Fruit fly (Drosophila melanogaster) whole organism, embryonic: ENCODE data around the gene CG46439.

Source experiments
- BtbVII ChIP-seq: fragments of 200-800 bp; sonication (Bioruptor generic); optimal IDR thresholded peaks from 3 replicates; lab custom pipeline; 2017; ENCODE audit warnings: missing biosample characterization, mild to moderate bottlenecking, missing genetic modification characterization
- CG10267 ChIP-seq: fragments of 200-800 bp; sonication (Bioruptor generic); optimal IDR thresholded peaks from 2 replicates; lab custom pipeline; 2018; ENCODE audit warnings: missing biosample characterization, mild to moderate bottlenecking, missing genetic modification characterization, moderate library complexity
- CG13894 ChIP-seq: fragments of 200-800 bp; sonication (Bioruptor generic); optimal IDR thresholded peaks from 3 replicates; lab custom pipeline; 2018; ENCODE audit warnings: missing biosample characterization, mild to moderate bottlenecking, missing genetic modification characterization, moderate library complexity
- CG1529 ChIP-seq: fragments of 200-800 bp; sonication (Bioruptor generic); optimal IDR thresholded peaks from 3 replicates; lab custom pipeline; 2018; ENCODE audit warnings: missing biosample characterization, missing genetic modification characterization
- CG16863 ChIP-seq: fragments of 200-800 bp; sonication (Bioruptor generic); optimal IDR thresholded peaks from 3 replicates; lab custom pipeline; 2016; ENCODE audit warnings: missing biosample characterization, missing genetic modification characterization
- CG17328 ChIP-seq: fragments of 200-800 bp; sonication (Bioruptor generic); IDR thresholded peaks from 2 replicates; pipeline ENCODE4 v1.3.6; 2022; ENCODE audit warnings: missing biosample characterization, missing genetic modification characterization
- CG17385 ChIP-seq: fragments of 200-800 bp; sonication (Bioruptor generic); optimal IDR thresholded peaks from 3 replicates; lab custom pipeline; 2018; ENCODE audit warnings: missing biosample characterization, mild to moderate bottlenecking, missing genetic modification characterization
- CG1832 ChIP-seq: fragments of 200-800 bp; sonication (Bioruptor generic); optimal IDR thresholded peaks from 2 replicates; lab custom pipeline; 2017; ENCODE audit warnings: missing biosample characterization, mild to moderate bottlenecking, missing genetic modification characterization, inconsistent platforms
- CG2199 ChIP-seq: fragments of 200-800 bp; sonication (Bioruptor generic); IDR thresholded peaks from 3 replicates; pipeline ENCODE4 v1.3.6; 2022; ENCODE audit warnings: missing biosample characterization, missing genetic modification characterization
- CG2875 ChIP-seq: fragments of 200-800 bp; sonication (Bioruptor generic); optimal IDR thresholded peaks from 2 replicates; lab custom pipeline; 2017; ENCODE audit warnings: missing biosample characterization, mild to moderate bottlenecking, missing genetic modification characterization, missing genetic modification reagents
- CG6791 ChIP-seq: fragments of 200-800 bp; sonication (Bioruptor generic); IDR thresholded peaks from 3 replicates; pipeline ENCODE4 v1.3.6; 2022; ENCODE audit warnings: missing biosample characterization, missing genetic modification characterization; ENCODE audit not compliant: partially characterized antibody
- CG8290 ChIP-seq, 3 experiments: fragments of 200-800 bp; sonication (Bioruptor generic); optimal IDR thresholded peaks; 2 replicates each; lab custom pipeline; 2016 to 2019; ENCODE audit warnings: missing biosample characterization in 3 of 3, missing genetic modification characterization in 3 of 3, mild to moderate bottlenecking in 2 of 3, moderate library complexity in 1 of 3
- D19B ChIP-seq: fragments of 200-800 bp; sonication (Bioruptor generic); optimal IDR thresholded peaks from 2 replicates; lab custom pipeline; 2017; ENCODE audit warnings: missing biosample characterization, mild to moderate bottlenecking, missing genetic modification characterization
- Dbx ChIP-seq: fragments of 200-800 bp; sonication (Bioruptor generic); IDR thresholded peaks from 3 replicates; pipeline ENCODE4 v1.3.6; 2022; ENCODE audit warnings: missing biosample characterization, missing genetic modification characterization
- Deaf1 ChIP-seq: fragments of 200-800 bp; optimal IDR thresholded peaks from 3 replicates; lab custom pipeline; 2019; ENCODE audit warnings: missing biosample characterization, mild to moderate bottlenecking, missing genetic modification characterization, moderate library complexity
- Dref ChIP-seq: fragments of 200-800 bp; sonication (Bioruptor generic); IDR thresholded peaks from 2 replicates; pipeline ENCODE4 v1.3.6; 2022; ENCODE audit warnings: missing biosample characterization, missing genetic modification characterization
- Jarid2 ChIP-seq: fragments of 200-800 bp; sonication (Bioruptor generic); optimal IDR thresholded peaks from 3 replicates; lab custom pipeline; 2017; ENCODE audit warnings: mild to moderate bottlenecking, missing biosample characterization, missing genetic modification reagents, missing genetic modification characterization
- Mad ChIP-seq: fragments of 200-800 bp; sonication (Bioruptor generic); optimal IDR thresholded peaks from 2 replicates; lab custom pipeline; 2016; ENCODE audit warnings: missing biosample characterization, missing genetic modification characterization
- Opbp ChIP-seq: fragments of 200-800 bp; sonication (Bioruptor generic); IDR thresholded peaks from 3 replicates; pipeline ENCODE4 v1.3.6; 2022; ENCODE audit warnings: missing biosample characterization, missing genetic modification characterization; ENCODE audit not compliant: partially characterized antibody
- Rfx ChIP-seq: fragments of 200-800 bp; sonication (Bioruptor generic); IDR thresholded peaks from 2 replicates; pipeline ENCODE4 v1.3.6; 2022; ENCODE audit warnings: missing biosample characterization, missing genetic modification characterization
- Spps ChIP-seq: fragments of 200-800 bp; sonication (Bioruptor generic); optimal IDR thresholded peaks from 2 replicates; lab custom pipeline; 2018; ENCODE audit warnings: missing biosample characterization, mild to moderate bottlenecking, missing genetic modification characterization
- Trl ChIP-seq, 3 experiments: fragments of >200 bp in 2 of 3; fragments of 200-800 bp in 1 of 3; sonication (Bioruptor generic) in 1 of 3; optimal IDR thresholded peaks; 2 replicates in 1 of 3; 3 replicates in 2 of 3; lab custom pipeline; 2016 to 2017; ENCODE audit warnings: missing biosample characterization in 1 of 3, missing genetic modification characterization in 1 of 3
- Vsx1 ChIP-seq: fragments of 200-800 bp; sonication (Bioruptor generic); optimal IDR thresholded peaks from 2 replicates; lab custom pipeline; 2017; ENCODE audit warnings: missing biosample characterization, mild to moderate bottlenecking, missing genetic modification characterization, missing genetic modification reagents
- YL-1 ChIP-seq: fragments of 200-800 bp; sonication (Bioruptor generic); optimal IDR thresholded peaks from 3 replicates; lab custom pipeline; 2017; ENCODE audit warnings: missing biosample characterization, mild to moderate bottlenecking, missing genetic modification characterization
- cad ChIP-seq: fragments of >200 bp; optimal IDR thresholded peaks from 2 replicates; lab custom pipeline; 2017; ENCODE audit warnings: missing biosample characterization, missing genetic modification characterization
- chm ChIP-seq: fragments of 200-800 bp; sonication (Bioruptor generic); IDR thresholded peaks from 2 replicates; pipeline ENCODE4 v1.3.6; 2022; ENCODE audit warnings: missing biosample characterization, missing genetic modification characterization
- ci ChIP-seq: fragments of 200-800 bp; sonication (Bioruptor generic); IDR thresholded peaks from 3 replicates; pipeline ENCODE4 v1.3.6; 2022; ENCODE audit warnings: missing biosample characterization, missing genetic modification characterization
- crol ChIP-seq: fragments of 200-800 bp; sonication (Bioruptor generic); IDR thresholded peaks from 2 replicates; pipeline ENCODE4 v1.3.6; 2022; ENCODE audit warnings: missing biosample characterization, missing genetic modification characterization
- cwo ChIP-seq: fragments of 200-800 bp; sonication (Bioruptor generic); optimal IDR thresholded peaks from 3 replicates; lab custom pipeline; 2017; ENCODE audit warnings: missing biosample characterization, missing genetic modification characterization, mild to moderate bottlenecking, moderate library complexity, missing genetic modification reagents
- kni ChIP-seq: fragments of 200-800 bp; sonication (Bioruptor generic); optimal IDR thresholded peaks from 3 replicates; lab custom pipeline; 2017; ENCODE audit warnings: mild to moderate bottlenecking, missing biosample characterization, missing genetic modification reagents, missing genetic modification characterization
- nerfin-1 ChIP-seq: fragments of 200-800 bp; sonication (Bioruptor generic); optimal IDR thresholded peaks from 3 replicates; lab custom pipeline; 2019; ENCODE audit warnings: missing biosample characterization, mild to moderate bottlenecking, missing genetic modification characterization, moderate library complexity
- onecut ChIP-seq: fragments of 200-800 bp; sonication (Bioruptor generic); IDR thresholded peaks from 2 replicates; pipeline ENCODE4 v1.3.6; 2022; ENCODE audit warnings: missing biosample characterization, missing genetic modification characterization
- pan ChIP-seq, 4 experiments: fragments of >200 bp in 3 of 4; fragments of 200-800 bp in 1 of 4; sonication (Bioruptor generic) in 1 of 4; optimal IDR thresholded peaks in 3 of 4; IDR thresholded peaks in 1 of 4; 2 replicates each; pipeline versions ENCODE4 v1.3.6 to Lab custom; 2017 to 2022; ENCODE audit warnings: missing biosample characterization in 2 of 4, missing genetic modification characterization in 2 of 4, mixed read lengths in 1 of 4
- pfk ChIP-seq: fragments of 200-800 bp; sonication (Bioruptor generic); optimal IDR thresholded peaks from 2 replicates; lab custom pipeline; 2018; ENCODE audit warnings: missing biosample characterization, mild to moderate bottlenecking, missing genetic modification characterization, moderate library complexity
- pros ChIP-seq: fragments of 200-800 bp; sonication (Bioruptor generic); optimal IDR thresholded peaks from 3 replicates; lab custom pipeline; 2019; ENCODE audit warnings: missing biosample characterization, mild to moderate bottlenecking, missing genetic modification characterization, moderate library complexity
- sna ChIP-seq: fragments of 200-800 bp; sonication (Bioruptor generic); IDR thresholded peaks from 2 replicates; pipeline ENCODE4 v1.3.6; 2022; ENCODE audit warnings: missing biosample characterization, missing genetic modification characterization; ENCODE audit not compliant: partially characterized antibody
- unpg ChIP-seq: fragments of 200-800 bp; sonication (Bioruptor generic); optimal IDR thresholded peaks from 3 replicates; lab custom pipeline; 2018; ENCODE audit warnings: missing biosample characterization, mild to moderate bottlenecking, missing genetic modification characterization, moderate library complexity
- yki ChIP-seq: fragments of >200 bp; optimal IDR thresholded peaks from 3 replicates; lab custom pipeline; 2018
- z ChIP-seq: fragments of 200-800 bp; sonication (Bioruptor generic); IDR thresholded peaks from 3 replicates; pipeline ENCODE4 v1.3.6; 2022; ENCODE audit warnings: missing biosample characterization, missing genetic modification characterization

CG46439 gene

DNA sequence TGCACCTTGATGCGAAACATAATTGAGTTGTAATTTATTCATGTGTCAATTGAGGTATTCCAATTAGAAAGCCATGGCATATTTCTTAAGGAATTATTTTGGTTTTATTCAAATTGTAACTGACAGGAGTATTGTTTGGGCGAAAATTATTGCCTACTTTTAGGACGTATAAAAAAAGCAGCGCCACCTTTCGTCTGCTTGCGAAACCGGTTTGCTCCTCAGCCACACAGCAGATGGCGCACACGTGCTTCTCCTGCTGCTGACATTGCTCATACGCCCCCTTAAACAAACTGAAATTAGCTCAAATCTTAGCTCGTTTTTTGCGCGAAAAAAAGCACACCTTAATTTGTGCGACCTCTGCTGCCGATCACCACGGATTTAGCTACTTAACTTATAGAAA, 48.2 kb downstream of the CG46439 start (continued):
- TF ChIP-seq CG17328 = peak; percentile 75
- TF ChIP-seq sna (GFP tag; lab: Robert Waterston, UW) = no peak
- peak; percentile 57 for TF ChIP-seq CG10267 (tag; lab: Kevin White, UChicago)

DNA sequence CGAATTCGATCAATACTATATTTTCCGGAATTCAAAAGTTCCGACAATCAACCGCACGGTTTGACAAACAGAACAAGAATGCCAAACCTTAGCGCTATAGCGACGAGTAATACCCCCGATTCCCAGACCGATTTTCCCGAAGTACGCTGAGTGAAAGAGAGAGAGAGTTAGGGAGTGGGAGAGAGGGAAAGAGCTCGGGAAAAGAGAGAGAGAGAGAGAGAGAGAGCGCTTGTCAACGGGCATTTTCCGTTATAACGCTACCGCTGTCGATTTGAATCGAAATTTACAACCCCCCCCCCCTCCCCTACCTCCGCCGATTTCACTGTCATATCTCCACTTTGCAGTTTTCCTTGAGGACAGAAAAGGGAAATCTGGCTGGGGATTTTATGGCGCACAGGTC, 49.5 kb downstream of the CG46439 start:
- peak; percentile 87 for TF ChIP-seq z (GFP tag; lab: Robert Waterston, UW)
- no peak for TF ChIP-seq Mad (GFP tag; lab: Kevin White, UChicago)
- TF ChIP-seq unpg (GFP tag; lab: Kevin White, UChicago) = no peak
- peak; percentile 29 for TF ChIP-seq cad (GFP tag; lab: Kevin White, UChicago)
- TF ChIP-seq CG17385 (GFP tag; lab: Kevin White, UChicago) = peak; percentile 0
- TF ChIP-seq yki (lab: Kevin White, UChicago) = peak; percentile 68
- TF ChIP-seq CG8290 (GFP tag; optimal IDR thresholded peaks at IDR 0.05; lab: Kevin White, UChicago) = peak; percentile 63
- TF ChIP-seq CG8290 (tag; optimal IDR thresholded peaks at IDR 0.05; lab: Kevin White, UChicago) = peak in 1 of 2 experiments; percentile 63
- TF ChIP-seq Dbx (GFP tag; lab: Robert Waterston, UW) = no peak
- peak; percentile 22 for TF ChIP-seq CG2875
- peak; percentile 16 for TF ChIP-seq Jarid2 (GFP tag; lab: Kevin White, UChicago)
- TF ChIP-seq Trl (optimal IDR thresholded peaks at IDR 0.05; lab: Kevin White, UChicago) = peak; percentile 72 to 94
- TF ChIP-seq Trl (GFP tag; optimal IDR thresholded peaks at IDR 0.05; lab: Kevin White, UChicago) = no peak
- 0 out of 3 replicates have a peak, but pooled peaks have one; percentile 35 for TF ChIP-seq ci
- peak; percentile 24 for TF ChIP-seq kni (GFP tag; lab: Kevin White, UChicago)
- 0 out of 3 replicates have a peak, but pooled peaks have one; percentile 18 for TF ChIP-seq Opbp
- TF ChIP-seq Rfx (GFP tag; lab: Robert Waterston, UW) = 0 out of 2 replicates have a peak, but pooled peaks have one; percentile 10
- TF ChIP-seq CG1832 (GFP tag; lab: Kevin White, UChicago) = peak; percentile 67
- TF ChIP-seq chm (GFP tag; lab: Robert Waterston, UW) = peak; percentile 40; the same call in 1 of the 2 replicates
- peak; percentile 26 for TF ChIP-seq nerfin-1 (tag; lab: Kevin White, UChicago)
- peak; percentile 22; the same call in 1 of the 2 replicates for TF ChIP-seq onecut (GFP tag; lab: Robert Waterston, UW)
- peak; percentile 81 for TF ChIP-seq CG13894 (tag; lab: Kevin White, UChicago)
- TF ChIP-seq Spps = no peak
- peak; percentile 65; the same call in 1 of the 3 replicates for TF ChIP-seq CG6791 (GFP tag; lab: Robert Waterston, UW)
- TF ChIP-seq CG2199 (GFP tag; lab: Robert Waterston, UW) = 0 out of 3 replicates have a peak, but pooled peaks have one; percentile 16
- TF ChIP-seq cwo = no peak
- no peak for TF ChIP-seq BtbVII (GFP tag; lab: Kevin White, UChicago)
- TF ChIP-seq Dref (GFP tag; lab: Robert Waterston, UW) = no peak
- no peak for TF ChIP-seq D19B
- peak; percentile 97 for TF ChIP-seq CG1529 (GFP tag; lab: Kevin White, UChicago)
- no peak for TF ChIP-seq CG16863 (GFP tag; lab: Kevin White, UChicago)
- TF ChIP-seq Deaf1 (tag; lab: Kevin White, UChicago) = peak; percentile 89
- TF ChIP-seq Vsx1 = no peak
- peak; percentile 91 for TF ChIP-seq crol (GFP tag; lab: Robert Waterston, UW)
- no peak for TF ChIP-seq pan (optimal IDR thresholded peaks at IDR 0.05; lab: Kevin White, UChicago)
- peak in 1 of 2 experiments; percentile 18 for TF ChIP-seq pan (GFP tag; optimal IDR thresholded peaks at IDR 0.05 in 1 of 2, IDR thresholded peaks at IDR 0.05 in 1 of 2)
- TF ChIP-seq YL-1 (GFP tag; lab: Kevin White, UChicago) = no peak
- TF ChIP-seq pros (GFP tag; lab: Kevin White, UChicago) = peak; percentile 52
- TF ChIP-seq pfk (GFP tag; lab: Kevin White, UChicago) = no peak
